Worm (Caenorhabditis elegans) whole organism, L1 larva: Measurements from ENCODE around the gene C07A9.13.

Experiments
- C34B4.2 ChIP-seq: sonication (generic microtip); optimal IDR thresholded peaks from 2 replicates; lab custom pipeline; 2017; ENCODE audit warnings: mild to moderate bottlenecking, missing genetic modification characterization, missing compliant biosample characterization
- F16B12.6 ChIP-seq: fragments of 150-350 bp; optimal IDR thresholded peaks from 2 replicates; lab custom pipeline; 2014; ENCODE audit warnings: missing biosample characterization, missing genetic modification characterization
- Y116A8C.19 ChIP-seq: sonication (generic microtip); optimal IDR thresholded peaks from 2 replicates; lab custom pipeline; 2016; ENCODE audit warnings: missing compliant biosample characterization, missing genetic modification characterization, borderline replicate concordance
- alr-1 ChIP-seq: fragments of 200-800 bp; sonication (Bioruptor generic); optimal IDR thresholded peaks from 2 replicates; lab custom pipeline; 2018; ENCODE audit warnings: borderline replicate concordance, mild to moderate bottlenecking, missing genetic modification characterization, missing compliant biosample characterization
- blmp-1 ChIP-seq: fragments of 150-350 bp; optimal IDR thresholded peaks from 2 replicates; lab custom pipeline; 2014; ENCODE audit warnings: missing biosample characterization, missing genetic modification characterization
- ceh-8 ChIP-seq: fragments of 200-800 bp; sonication (Bioruptor generic); optimal IDR thresholded peaks from 2 replicates; lab custom pipeline; 2018; ENCODE audit warnings: mild to moderate bottlenecking, missing genetic modification characterization, moderate library complexity, missing compliant biosample characterization
- ceh-82 ChIP-seq, 3 experiments: fragments of 150-350 bp in 1 of 3; sonication (generic microtip) in 2 of 3; optimal IDR thresholded peaks; 2 replicates each; lab custom pipeline; 2014 to 2017; ENCODE audit warnings: missing biosample characterization in 3 of 3, missing genetic modification characterization in 3 of 3
- dpl-1 ChIP-seq, 3 experiments: fragments of 150-350 bp in 2 of 3; sonication (generic microtip) in 1 of 3; optimal IDR thresholded peaks; 2 replicates each; lab custom pipeline; 2014 to 2017; ENCODE audit warnings: missing biosample characterization in 3 of 3, missing genetic modification characterization in 3 of 3, missing genetic modification reagents in 3 of 3
- dsc-1 ChIP-seq: sonication (generic microtip); optimal IDR thresholded peaks from 2 replicates; lab custom pipeline; 2016; ENCODE audit warnings: mild to moderate bottlenecking, missing genetic modification characterization, missing compliant biosample characterization
- efl-1 ChIP-seq, 4 experiments: fragments of 150-350 bp; optimal IDR thresholded peaks in 3 of 4; peaks in 1 of 4; 1 replicate in 1 of 4; 2 replicates in 3 of 4; lab custom pipeline; 2014; ENCODE audit warnings: missing biosample characterization in 2 of 4, missing genetic modification characterization in 2 of 4, missing genetic modification reagents in 2 of 4
- egl-13 ChIP-seq: sonication (generic microtip); optimal IDR thresholded peaks from 2 replicates; lab custom pipeline; 2016; ENCODE audit warnings: missing genotype, missing genetic modification reagents, missing genetic modification characterization, missing compliant biosample characterization
- egl-27 ChIP-seq, 2 experiments: fragments of 150-350 bp in 1 of 2; sonication (generic microtip); optimal IDR thresholded peaks; 3 replicates each; lab custom pipeline; 2017 to 2018; ENCODE audit warnings: missing biosample characterization in 2 of 2, missing genetic modification characterization in 2 of 2, missing genetic modification reagents in 2 of 2
- elt-2 ChIP-seq: sonication (generic microtip); optimal IDR thresholded peaks from 2 replicates; lab custom pipeline; 2016; ENCODE audit warnings: missing genetic modification characterization, mild to moderate bottlenecking, inconsistent platforms, missing compliant biosample characterization, missing genetic modification reagents
- elt-3 ChIP-seq, 6 experiments: fragments of 150-350 bp in 1 of 6; sonication (generic microtip); optimal IDR thresholded peaks; 2 replicates each; lab custom pipeline; 2017 to 2018; ENCODE audit warnings: missing biosample characterization in 6 of 6, missing genetic modification characterization in 6 of 6, inconsistent platforms in 1 of 6
- ets-5 ChIP-seq: fragments of 200-800 bp; sonication (Bioruptor generic); IDR thresholded peaks from 2 replicates; pipeline ENCODE4 v1.3.6; 2022; ENCODE audit warnings: missing genetic modification characterization, missing compliant biosample characterization
- fkh-10 ChIP-seq: sonication (generic microtip); optimal IDR thresholded peaks from 2 replicates; lab custom pipeline; 2017; ENCODE audit warnings: missing biosample characterization, missing genetic modification reagents, missing genetic modification characterization
- fkh-4 ChIP-seq: sonication (generic microtip); optimal IDR thresholded peaks from 2 replicates; lab custom pipeline; 2016; ENCODE audit warnings: missing compliant biosample characterization, missing genetic modification characterization, borderline replicate concordance
- hpl-2 ChIP-seq: fragments of 150-350 bp; optimal IDR thresholded peaks from 2 replicates; lab custom pipeline; 2014; ENCODE audit warnings: missing biosample characterization, missing genetic modification reagents, missing genetic modification characterization
- lin-13 ChIP-seq: fragments of 150-350 bp; optimal IDR thresholded peaks from 2 replicates; lab custom pipeline; 2014; ENCODE audit warnings: missing biosample characterization, missing genetic modification reagents, missing genetic modification characterization
- lin-14 ChIP-seq: fragments of 200-800 bp; sonication (Bioruptor generic); optimal IDR thresholded peaks from 2 replicates; lab custom pipeline; 2018; ENCODE audit warnings: mild to moderate bottlenecking, missing genetic modification characterization, moderate library complexity, missing compliant biosample characterization
- lin-15B ChIP-seq: fragments of 150-350 bp; sonication (generic microtip); optimal IDR thresholded peaks from 3 replicates; lab custom pipeline; 2014; ENCODE audit warnings: missing biosample characterization, missing genetic modification characterization
- lir-3 ChIP-seq: sonication (generic microtip); optimal IDR thresholded peaks from 2 replicates; lab custom pipeline; 2016; ENCODE audit warnings: mild to moderate bottlenecking, missing genetic modification characterization, moderate library complexity, missing compliant biosample characterization; ENCODE audit not compliant: poor library complexity
- lsy-2 ChIP-seq, 2 experiments: fragments of 150-350 bp; optimal IDR thresholded peaks; 2 replicates each; lab custom pipeline; 2014; ENCODE audit warnings: missing biosample characterization in 2 of 2, missing genetic modification characterization in 2 of 2
- mdl-1 ChIP-seq, 2 experiments: fragments of 150-350 bp; optimal IDR thresholded peaks; 2 replicates each; lab custom pipeline; 2014 to 2017; ENCODE audit warnings: missing biosample characterization in 2 of 2, missing genetic modification characterization in 2 of 2, inconsistent platforms in 1 of 2
- mep-1 ChIP-seq: fragments of 150-350 bp; optimal IDR thresholded peaks from 2 replicates; lab custom pipeline; 2014; ENCODE audit warnings: missing biosample characterization, missing genetic modification characterization
- nhr-12 ChIP-seq: sonication (generic microtip); optimal IDR thresholded peaks from 2 replicates; lab custom pipeline; 2017; ENCODE audit warnings: missing biosample characterization, missing genetic modification characterization
- nhr-20 ChIP-seq: sonication (generic microtip); optimal IDR thresholded peaks from 2 replicates; lab custom pipeline; 2016; ENCODE audit warnings: mild to moderate bottlenecking, missing genetic modification characterization, missing compliant biosample characterization
- nhr-28 ChIP-seq: fragments of 150-350 bp; optimal IDR thresholded peaks from 2 replicates; lab custom pipeline; 2014; ENCODE audit warnings: missing biosample characterization, missing genetic modification characterization
- nhr-47 ChIP-seq: sonication (generic microtip); optimal IDR thresholded peaks from 2 replicates; lab custom pipeline; 2016; ENCODE audit warnings: mild to moderate bottlenecking, missing genetic modification characterization, moderate library complexity, missing compliant biosample characterization
- nhr-71 ChIP-seq: sonication (generic microtip); optimal IDR thresholded peaks from 2 replicates; lab custom pipeline; 2016; ENCODE audit warnings: mild to moderate bottlenecking, missing genetic modification characterization, moderate library complexity, missing compliant biosample characterization
- nhr-77 ChIP-seq: fragments of 150-350 bp; optimal IDR thresholded peaks from 2 replicates; lab custom pipeline; 2014; ENCODE audit warnings: missing biosample characterization, missing genetic modification characterization
- nhr-85 ChIP-seq: sonication (generic microtip); peaks from one replicate; lab custom pipeline; 2016; ENCODE audit warnings: missing genetic modification characterization, inconsistent platforms, missing compliant biosample characterization
- nhr-90 ChIP-seq: sonication (generic microtip); optimal IDR thresholded peaks from 2 replicates; lab custom pipeline; 2016; ENCODE audit warnings: mild to moderate bottlenecking, missing genetic modification characterization, missing compliant biosample characterization; ENCODE audit not compliant: poor library complexity
- pax-3 ChIP-seq: fragments of 200-800 bp; sonication (Bioruptor generic); optimal IDR thresholded peaks from 2 replicates; lab custom pipeline; 2018; ENCODE audit warnings: mild to moderate bottlenecking, missing genetic modification characterization, moderate library complexity, missing compliant biosample characterization
- rnt-1 ChIP-seq: sonication (generic microtip); optimal IDR thresholded peaks from 2 replicates; lab custom pipeline; 2016; ENCODE audit warnings: mild to moderate bottlenecking, missing genetic modification characterization, moderate library complexity, missing compliant biosample characterization
- skn-1 ChIP-seq: fragments of 150-350 bp; optimal IDR thresholded peaks from 2 replicates; lab custom pipeline; 2014; ENCODE audit warnings: missing biosample characterization, missing genetic modification characterization
- snu-23 ChIP-seq: sonication (generic microtip); optimal IDR thresholded peaks from 2 replicates; lab custom pipeline; 2016; ENCODE audit warnings: missing genetic modification characterization, missing compliant biosample characterization
- sox-4 ChIP-seq: sonication (generic microtip); optimal IDR thresholded peaks from 2 replicates; lab custom pipeline; 2016; ENCODE audit warnings: missing genetic modification characterization, missing compliant biosample characterization
- sptf-1 ChIP-seq: fragments of 150-350 bp; optimal IDR thresholded peaks from 2 replicates; lab custom pipeline; 2014; ENCODE audit warnings: missing biosample characterization, missing genetic modification characterization
- unc-130 ChIP-seq: fragments of 150-350 bp; optimal IDR thresholded peaks from 2 replicates; lab custom pipeline; 2017; ENCODE audit warnings: missing biosample characterization, missing genetic modification characterization, inconsistent platforms
- unc-62 ChIP-seq: fragments of 150-350 bp; optimal IDR thresholded peaks from 2 replicates; lab custom pipeline; 2014; ENCODE audit warnings: missing biosample characterization, missing genetic modification reagents, missing genetic modification characterization
- xbp-1 ChIP-seq: sonication (generic microtip); optimal IDR thresholded peaks from 2 replicates; lab custom pipeline; 2016; ENCODE audit warnings: missing genetic modification characterization, missing compliant biosample characterization
- ztf-4 ChIP-seq: fragments of 150-350 bp; optimal IDR thresholded peaks from 2 replicates; lab custom pipeline; 2014; ENCODE audit warnings: missing biosample characterization, missing genetic modification characterization

The C07A9.13 gene

ce11 chrIII:9667591-9668265 lies 13.4 kb downstream of the C07A9.13 start, which contains the start of gene C07A9.9 (continued):
- peak; percentile 79 for TF ChIP-seq nhr-20 (tag; lab: Kevin White, UChicago)
- peak; percentile 44 to 61 for TF ChIP-seq efl-1 (optimal IDR thresholded peaks at IDR 0.05; lab: Kevin White, UChicago)
- TF ChIP-seq efl-1 (GFP tag; optimal IDR thresholded peaks at IDR 0.05 in 1 of 2; lab: Kevin White, UChicago), result peak; percentile 24 to 93
- TF ChIP-seq egl-27 (tag; optimal IDR thresholded peaks at IDR 0.05; lab: Kevin White, UChicago), result peak in 1 of 2 experiments; percentile 33
- peak; percentile 26 for TF ChIP-seq fkh-10 (GFP tag; lab: Kevin White, UChicago)
- TF ChIP-seq xbp-1, result peak; percentile 23
- TF ChIP-seq F16B12.6 (tag; lab: Kevin White, UChicago), result peak; percentile 23

DNA sequence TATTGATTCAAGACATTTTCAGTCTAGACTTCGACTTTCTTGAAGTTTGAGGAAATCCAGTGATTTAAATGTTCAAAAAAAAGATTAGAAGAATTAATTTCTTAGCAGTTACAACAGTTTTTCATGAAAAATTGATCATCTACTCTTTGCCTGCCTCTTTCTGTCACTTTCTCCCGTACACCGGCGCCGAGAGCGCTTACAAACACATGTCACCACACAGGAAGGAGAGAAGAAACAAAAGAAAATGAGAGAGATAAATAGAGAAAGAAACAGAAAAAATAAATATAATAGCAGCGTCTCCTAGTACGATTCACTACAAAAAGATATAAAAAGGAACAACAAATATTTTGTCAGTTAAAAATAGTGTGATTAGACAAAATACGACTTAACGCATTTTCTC lies 14.4 kb downstream of the C07A9.13 start:
- peak; percentile 97 for TF ChIP-seq blmp-1 (tag; lab: Kevin White, UChicago)
- peak; percentile 37 for TF ChIP-seq dsc-1 (tag; lab: Kevin White, UChicago)
- TF ChIP-seq efl-1 (optimal IDR thresholded peaks at IDR 0.05; lab: Kevin White, UChicago), result peak in 1 of 2 experiments; percentile 0
- peak in 1 of 2 experiments; percentile 78 for TF ChIP-seq efl-1 (GFP tag; optimal IDR thresholded peaks at IDR 0.05 in 1 of 2; lab: Kevin White, UChicago)
- peak in 1 of 6 experiments; percentile 22 for TF ChIP-seq elt-3 (tag; optimal IDR thresholded peaks at IDR 0.05; lab: Kevin White, UChicago)
- TF ChIP-seq snu-23 (GFP tag; lab: Kevin White, UChicago), result peak; percentile 7
- TF ChIP-seq nhr-47 (tag; lab: Kevin White, UChicago), result no peak
- TF ChIP-seq lsy-2 (tag; optimal IDR thresholded peaks at IDR 0.05; lab: Kevin White, UChicago), result peak in 1 of 2 experiments; percentile 40
- peak; percentile 44 for TF ChIP-seq lin-14
- TF ChIP-seq rnt-1 (tag; lab: Kevin White, UChicago), result peak; percentile 22
- no peak for TF ChIP-seq alr-1 (tag; lab: Kevin White, UChicago)
- TF ChIP-seq mdl-1 (tag; optimal IDR thresholded peaks at IDR 0.05; lab: Kevin White, UChicago), result peak in 1 of 2 experiments; percentile 46
- TF ChIP-seq, all 84 proteins: peak for 9

- peak in 1 of 2 experiments; percentile 56 for TF ChIP-seq mdl-1 (tag; optimal IDR thresholded peaks at IDR 0.05; lab: Kevin White, UChicago)
- TF ChIP-seq xbp-1, result peak; percentile 14
- TF ChIP-seq lin-13 (GFP tag; lab: Kevin White, UChicago), result peak; percentile 55
- no peak for TF ChIP-seq alr-1 (tag; lab: Kevin White, UChicago)
- no peak for TF ChIP-seq ceh-8 (GFP tag; lab: Kevin White, UChicago)
- peak; percentile 68 for TF ChIP-seq nhr-71 (tag; lab: Kevin White, UChicago)
- TF ChIP-seq sptf-1 (tag; lab: Kevin White, UChicago), result no peak
- no peak for TF ChIP-seq nhr-28 (tag; lab: Kevin White, UChicago)
- TF ChIP-seq dpl-1 (GFP tag; optimal IDR thresholded peaks at IDR 0.05; lab: Kevin White, UChicago), result peak in 1 of 3 experiments; percentile 22
- peak; percentile 95 for TF ChIP-seq nhr-85 (tag; lab: Kevin White, UChicago)
- TF ChIP-seq unc-130 (tag; lab: Kevin White, UChicago), result no peak
- TF ChIP-seq elt-2, result peak; percentile 41
- TF ChIP-seq efl-1 (optimal IDR thresholded peaks at IDR 0.05; lab: Kevin White, UChicago), result peak; percentile 10
- TF ChIP-seq efl-1 (GFP tag; optimal IDR thresholded peaks at IDR 0.05 in 1 of 2; lab: Kevin White, UChicago), result peak in 1 of 2 experiments; percentile 95
- no peak for TF ChIP-seq lir-3 (tag; lab: Kevin White, UChicago)
- peak; percentile 38 for TF ChIP-seq lin-14
- peak in 1 of 6 experiments; percentile 29 for TF ChIP-seq elt-3 (tag; optimal IDR thresholded peaks at IDR 0.05; lab: Kevin White, UChicago)
- TF ChIP-seq nhr-47 (tag; lab: Kevin White, UChicago), result peak; percentile 31
- no peak for TF ChIP-seq egl-13 (tag; lab: Kevin White, UChicago)
- no peak for TF ChIP-seq ets-5 (GFP tag; lab: Robert Waterston, UW)
- TF ChIP-seq nhr-77 (tag; lab: Kevin White, UChicago), result no peak
- TF ChIP-seq ztf-4 (tag; lab: Kevin White, UChicago), result no peak
- TF ChIP-seq nhr-20 (tag; lab: Kevin White, UChicago), result peak; percentile 76
- TF ChIP-seq mep-1 (tag; lab: Kevin White, UChicago), result peak; percentile 46
- peak; percentile 47 for TF ChIP-seq nhr-90 (tag; lab: Kevin White, UChicago)
- TF ChIP-seq ceh-82 (tag; optimal IDR thresholded peaks at IDR 0.05; lab: Kevin White, UChicago), result no peak
- TF ChIP-seq sox-4 (tag; lab: Kevin White, UChicago), result no peak
- no peak for TF ChIP-seq pax-3 (tag; lab: Kevin White, UChicago)
- no peak for TF ChIP-seq lin-15B (tag; lab: Kevin White, UChicago)
- TF ChIP-seq hpl-2 (GFP tag; lab: Kevin White, UChicago), result no peak
- no peak for TF ChIP-seq C34B4.2 (tag; lab: Kevin White, UChicago)
- TF ChIP-seq fkh-4, result no peak
- TF ChIP-seq Y116A8C.19 (tag; lab: Kevin White, UChicago), result no peak
- TF ChIP-seq nhr-12 (tag; lab: Kevin White, UChicago), result no peak
- TF ChIP-seq unc-62 (GFP tag; lab: Kevin White, UChicago), result no peak
- TF ChIP-seq skn-1 (tag; lab: Kevin White, UChicago), result no peak
These were observed 14.9 kb downstream of the C07A9.13 start for ce11 chrIII:9666239-9666638.
